Fruit fly (Drosophila melanogaster) whole organism, embryonic: ENCODE results near the gene CG15772.

Experiments used
- C15 ChIP-seq: fragments of 200-800 bp; sonication (Bioruptor generic); IDR thresholded peaks from 3 replicates; pipeline ENCODE4 v1.3.6; 2022; ENCODE audit warnings: missing biosample characterization, missing genetic modification characterization
- CG10321 ChIP-seq: fragments of 200-800 bp; sonication (Bioruptor generic); IDR thresholded peaks from 2 replicates; pipeline ENCODE4 v1.3.6; 2022; ENCODE audit warnings: missing biosample characterization, missing genetic modification characterization
- CG10543 ChIP-seq: fragments of 200-800 bp; sonication (Bioruptor generic); optimal IDR thresholded peaks from 3 replicates; lab custom pipeline; 2017; ENCODE audit warnings: missing biosample characterization, mild to moderate bottlenecking, missing genetic modification characterization, moderate library complexity
- CG13624 ChIP-seq: fragments of 200-800 bp; sonication (Bioruptor generic); optimal IDR thresholded peaks from 2 replicates; lab custom pipeline; 2016; ENCODE audit warnings: missing biosample characterization, missing genetic modification characterization
- CG16779 ChIP-seq: fragments of 200-800 bp; sonication (Bioruptor generic); IDR thresholded peaks from 2 replicates; pipeline ENCODE4 v1.3.6; 2022; ENCODE audit warnings: missing biosample characterization, missing genetic modification characterization
- CG16815 ChIP-seq: fragments of 200-800 bp; sonication (Bioruptor generic); optimal IDR thresholded peaks from 3 replicates; lab custom pipeline; 2017; ENCODE audit warnings: missing biosample characterization, mild to moderate bottlenecking, missing genetic modification characterization
- CG17829 ChIP-seq: fragments of 200-800 bp; optimal IDR thresholded peaks from 2 replicates; lab custom pipeline; 2019; ENCODE audit warnings: missing biosample characterization, mild to moderate bottlenecking, missing genetic modification characterization, moderate library complexity
- CG18011 ChIP-seq: fragments of 200-800 bp; sonication (Bioruptor generic); optimal IDR thresholded peaks from 2 replicates; lab custom pipeline; 2017; ENCODE audit warnings: missing biosample characterization, missing genetic modification characterization, mild to moderate bottlenecking, moderate library complexity, missing genotype
- CG18619 ChIP-seq: fragments of 200-800 bp; sonication (Bioruptor generic); optimal IDR thresholded peaks from 3 replicates; lab custom pipeline; 2017; ENCODE audit warnings: missing biosample characterization, mild to moderate bottlenecking, missing genetic modification characterization
- CG30403 ChIP-seq: fragments of 200-800 bp; sonication (Bioruptor generic); optimal IDR thresholded peaks from 3 replicates; lab custom pipeline; 2016; ENCODE audit warnings: missing biosample characterization, missing genetic modification characterization
- CG32532 ChIP-seq: fragments of 200-800 bp; sonication (Bioruptor generic); IDR thresholded peaks from 2 replicates; pipeline ENCODE4 v1.3.6; 2022; ENCODE audit warnings: missing biosample characterization, missing genetic modification characterization
- CG3281 ChIP-seq: fragments of 200-800 bp; sonication (Bioruptor generic); optimal IDR thresholded peaks from 3 replicates; lab custom pipeline; 2017; ENCODE audit warnings: missing biosample characterization, mild to moderate bottlenecking, missing genetic modification characterization
- CG5245 ChIP-seq: fragments of 200-800 bp; sonication (Bioruptor generic); optimal IDR thresholded peaks from 3 replicates; lab custom pipeline; 2016; ENCODE audit warnings: missing biosample characterization, missing genetic modification characterization
- CG6689 ChIP-seq: fragments of 200-800 bp; sonication (Bioruptor generic); IDR thresholded peaks from 2 replicates; pipeline ENCODE4 v1.3.6; 2022; ENCODE audit warnings: missing biosample characterization, missing genetic modification characterization
- CG7556 ChIP-seq: fragments of 200-800 bp; sonication (Bioruptor generic); optimal IDR thresholded peaks from 2 replicates; lab custom pipeline; 2017; ENCODE audit warnings: missing biosample characterization, mild to moderate bottlenecking, missing genetic modification characterization
- CG9437 ChIP-seq: fragments of 200-800 bp; sonication (Bioruptor generic); optimal IDR thresholded peaks from 2 replicates; lab custom pipeline; 2018; ENCODE audit warnings: missing biosample characterization, mild to moderate bottlenecking, missing genetic modification characterization
- CG9817 ChIP-seq: fragments of 200-800 bp; sonication (Bioruptor generic); optimal IDR thresholded peaks from 2 replicates; lab custom pipeline; 2018; ENCODE audit warnings: missing biosample characterization, mild to moderate bottlenecking, missing genetic modification characterization, moderate library complexity
- CG9932 ChIP-seq: fragments of 200-800 bp; sonication (Bioruptor generic); IDR thresholded peaks from 2 replicates; pipeline ENCODE4 v1.3.6; 2022; ENCODE audit warnings: missing biosample characterization, missing genetic modification characterization
- E2f1 ChIP-seq: fragments of 200-800 bp; sonication (Bioruptor generic); IDR thresholded peaks from 2 replicates; pipeline ENCODE4 v1.3.6; 2022; ENCODE audit warnings: missing biosample characterization, missing genetic modification characterization
- Elba2 ChIP-seq: fragments of 200-800 bp; sonication (Bioruptor generic); optimal IDR thresholded peaks from 3 replicates; lab custom pipeline; 2016; ENCODE audit warnings: missing biosample characterization, missing genetic modification characterization
- Hand ChIP-seq: fragments of 200-800 bp; sonication (Bioruptor generic); optimal IDR thresholded peaks from 2 replicates; lab custom pipeline; 2017; ENCODE audit warnings: mild to moderate bottlenecking, missing biosample characterization, missing genetic modification reagents, missing genetic modification characterization
- Hmr ChIP-seq: fragments of 200-800 bp; sonication (Bioruptor generic); optimal IDR thresholded peaks from 3 replicates; lab custom pipeline; 2017; ENCODE audit warnings: mild to moderate bottlenecking, missing biosample characterization, missing genetic modification reagents, missing genetic modification characterization
- Jarid2 ChIP-seq: fragments of 200-800 bp; sonication (Bioruptor generic); optimal IDR thresholded peaks from 3 replicates; lab custom pipeline; 2017; ENCODE audit warnings: mild to moderate bottlenecking, missing biosample characterization, missing genetic modification reagents, missing genetic modification characterization
- Max ChIP-seq: fragments of 200-800 bp; sonication (Bioruptor generic); optimal IDR thresholded peaks from 2 replicates; lab custom pipeline; 2016; ENCODE audit warnings: missing biosample characterization, mild to moderate bottlenecking, missing genetic modification characterization
- Med ChIP-seq: fragments of 200-800 bp; sonication (Bioruptor generic); peaks from one replicate; lab custom pipeline; 2016; ENCODE audit warnings: missing biosample characterization, missing genetic modification characterization, mild to moderate bottlenecking, inconsistent platforms, moderate library complexity
- Mrtf ChIP-seq: fragments of 200-800 bp; sonication (Bioruptor generic); IDR thresholded peaks from 3 replicates; pipeline ENCODE4 v1.3.6; 2022; ENCODE audit warnings: missing biosample characterization, missing genetic modification characterization
- Rx ChIP-seq: fragments of 200-800 bp; sonication (Bioruptor generic); IDR thresholded peaks from 2 replicates; pipeline ENCODE4 v1.3.6; 2022; ENCODE audit warnings: missing biosample characterization, missing genetic modification characterization
- Scr ChIP-seq: fragments of 200-800 bp; sonication (Bioruptor generic); IDR thresholded peaks from 2 replicates; pipeline ENCODE4 v1.3.6; 2022; ENCODE audit warnings: missing biosample characterization, missing genetic modification characterization; ENCODE audit not compliant: partially characterized antibody
- Taf1 ChIP-seq: fragments of 200-800 bp; sonication (Bioruptor generic); IDR thresholded peaks from 2 replicates; pipeline ENCODE4 v1.3.6; 2022; ENCODE audit warnings: missing biosample characterization, missing genetic modification characterization
- ab ChIP-seq: fragments of 200-800 bp; sonication (Bioruptor generic); optimal IDR thresholded peaks from 2 replicates; lab custom pipeline; 2016; ENCODE audit warnings: missing biosample characterization, missing genetic modification characterization
- al ChIP-seq: fragments of 200-800 bp; sonication (Bioruptor generic); IDR thresholded peaks from 2 replicates; pipeline ENCODE4 v1.3.6; 2022; ENCODE audit warnings: missing biosample characterization, missing genetic modification characterization
- ase ChIP-seq: fragments of 200-800 bp; sonication (Bioruptor generic); IDR thresholded peaks from 3 replicates; pipeline ENCODE4 v1.3.6; 2022; ENCODE audit warnings: missing biosample characterization, missing genetic modification characterization
- bcd ChIP-seq: fragments of 200-800 bp; sonication (Bioruptor generic); optimal IDR thresholded peaks from 2 replicates; lab custom pipeline; 2017; ENCODE audit warnings: missing biosample characterization, mild to moderate bottlenecking, missing genetic modification characterization
- bigmax ChIP-seq: fragments of 200-800 bp; sonication (Bioruptor generic); optimal IDR thresholded peaks from 2 replicates; lab custom pipeline; 2018; ENCODE audit warnings: missing biosample characterization, mild to moderate bottlenecking, missing genetic modification characterization
- dpn ChIP-seq, 2 experiments: fragments of 200-800 bp; sonication (Bioruptor generic); optimal IDR thresholded peaks; 3 replicates each; lab custom pipeline; 2016; ENCODE audit warnings: missing biosample characterization in 2 of 2, missing genetic modification characterization in 2 of 2
- ems ChIP-seq: fragments of 200-800 bp; sonication (Bioruptor generic); optimal IDR thresholded peaks from 3 replicates; lab custom pipeline; 2016; ENCODE audit warnings: missing biosample characterization, missing genetic modification characterization
- ftz-f1 ChIP-seq: fragments of 200-800 bp; sonication (Bioruptor generic); optimal IDR thresholded peaks from 2 replicates; lab custom pipeline; 2016; ENCODE audit warnings: missing biosample characterization, missing genetic modification characterization
- gcm ChIP-seq: fragments of 200-800 bp; sonication (Bioruptor generic); optimal IDR thresholded peaks from 2 replicates; lab custom pipeline; 2019; ENCODE audit warnings: missing biosample characterization, mild to moderate bottlenecking, missing genetic modification characterization, moderate library complexity
- gsb ChIP-seq: fragments of 200-800 bp; sonication (Bioruptor generic); IDR thresholded peaks from 2 replicates; pipeline ENCODE4 v1.3.6; 2022; ENCODE audit warnings: missing biosample characterization, missing genetic modification characterization
- klu ChIP-seq: fragments of 200-800 bp; sonication (Bioruptor generic); IDR thresholded peaks from 2 replicates; pipeline ENCODE4 v1.3.6; 2022; ENCODE audit warnings: missing biosample characterization, missing genetic modification characterization
- lbe ChIP-seq: fragments of 200-800 bp; sonication (Bioruptor generic); optimal IDR thresholded peaks from 2 replicates; lab custom pipeline; 2016; ENCODE audit warnings: missing biosample characterization, mild to moderate bottlenecking, missing genetic modification characterization
- lov ChIP-seq, 2 experiments: fragments of 200-800 bp in 1 of 2; fragments of >200 bp in 1 of 2; sonication (Bioruptor generic) in 1 of 2; IDR thresholded peaks in 1 of 2; optimal IDR thresholded peaks in 1 of 2; 2 replicates in 1 of 2; 3 replicates in 1 of 2; pipeline versions ENCODE4 v1.3.6 to Lab custom; 2017 to 2022; ENCODE audit warnings: missing biosample characterization in 1 of 2, missing genetic modification characterization in 1 of 2
- run ChIP-seq: fragments of 200-800 bp; sonication (Bioruptor generic); optimal IDR thresholded peaks from 3 replicates; lab custom pipeline; 2018; ENCODE audit warnings: missing biosample characterization, mild to moderate bottlenecking, missing genetic modification characterization
- sna ChIP-seq: fragments of 200-800 bp; sonication (Bioruptor generic); IDR thresholded peaks from 2 replicates; pipeline ENCODE4 v1.3.6; 2022; ENCODE audit warnings: missing biosample characterization, missing genetic modification characterization; ENCODE audit not compliant: partially characterized antibody
- sr ChIP-seq: fragments of 200-800 bp; sonication (Bioruptor generic); IDR thresholded peaks from 3 replicates; pipeline ENCODE4 v1.3.6; 2022; ENCODE audit warnings: missing biosample characterization, missing genetic modification characterization
- tap ChIP-seq: fragments of 200-800 bp; optimal IDR thresholded peaks from 3 replicates; lab custom pipeline; 2019; ENCODE audit warnings: missing biosample characterization, mild to moderate bottlenecking, missing genetic modification characterization, moderate library complexity
- vnd ChIP-seq: fragments of 200-800 bp; sonication (Bioruptor generic); IDR thresholded peaks from 3 replicates; pipeline ENCODE4 v1.3.6; 2022; ENCODE audit warnings: missing biosample characterization, missing genetic modification characterization; ENCODE audit not compliant: partially characterized antibody

The CG15772 gene

DNA sequence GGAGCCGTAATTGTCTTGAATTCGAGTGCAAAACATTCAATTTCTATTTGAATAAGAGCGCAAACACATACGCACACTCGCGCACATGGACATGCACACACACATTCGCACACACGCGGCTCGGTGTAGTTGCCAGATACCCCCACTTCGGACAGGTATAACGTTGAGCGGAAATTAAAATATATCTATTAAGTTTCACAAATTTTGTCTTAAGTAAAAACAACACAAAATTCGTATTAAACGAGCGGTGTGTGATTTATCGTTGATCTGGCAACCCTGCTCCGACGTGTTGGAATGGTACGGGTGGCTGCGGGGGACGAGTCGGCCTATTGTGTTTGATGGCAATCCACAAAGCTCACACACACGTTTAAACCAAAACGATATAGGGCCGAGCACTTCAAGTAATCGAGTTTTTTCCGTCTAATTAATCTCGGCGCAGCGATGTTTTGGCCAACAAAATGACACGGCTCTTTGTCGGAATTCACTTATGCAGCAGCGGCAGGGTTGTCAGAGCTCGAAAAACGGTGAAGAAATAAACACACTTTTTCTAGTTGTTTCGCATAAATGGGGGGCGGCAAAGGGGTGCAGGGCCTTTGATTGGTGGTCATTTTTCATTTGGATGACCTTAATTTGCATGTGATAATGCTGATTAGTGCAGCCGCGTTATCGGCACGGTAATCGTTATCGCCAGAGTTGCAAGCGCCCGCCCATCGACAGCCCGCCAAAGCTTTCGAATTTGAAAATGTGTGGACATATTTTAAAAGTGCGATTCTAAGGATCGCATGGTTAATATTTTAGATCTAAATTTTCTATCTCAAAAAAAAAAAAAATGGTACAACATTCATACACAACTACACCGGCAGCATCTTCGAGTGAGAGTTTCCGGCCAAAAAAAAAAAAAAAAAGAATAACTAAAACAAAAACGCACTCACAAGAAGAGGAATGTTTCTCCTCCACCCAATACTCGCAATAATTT, 5.9 kb upstream of the CG15772 start (continued):
- TF ChIP-seq Hmr (GFP tag; lab: Kevin White, UChicago), result peak; percentile 76
- peak; percentile 56; the same call in 1 of the 2 replicates for TF ChIP-seq CG10321 (GFP tag; lab: Robert Waterston, UW)
- TF ChIP-seq C15, result no peak
- peak; percentile 83 for TF ChIP-seq CG9932 (GFP tag; lab: Robert Waterston, UW)
- peak; percentile 74 for TF ChIP-seq Rx
- TF ChIP-seq Max (GFP tag; lab: Kevin White, UChicago), result peak; percentile 45
- peak; percentile 53 for TF ChIP-seq CG13624 (GFP tag; lab: Kevin White, UChicago)
- peak; percentile 22 for TF ChIP-seq ftz-f1
- peak; percentile 55 for TF ChIP-seq Jarid2 (GFP tag; lab: Kevin White, UChicago)
- TF ChIP-seq CG5245, result peak; percentile 20
- peak; percentile 46 for TF ChIP-seq CG16815 (GFP tag; lab: Kevin White, UChicago)
- TF ChIP-seq Hand (GFP tag; lab: Kevin White, UChicago), result peak; percentile 40
- TF ChIP-seq gcm (GFP tag; lab: Kevin White, UChicago), result peak; percentile 59
- TF ChIP-seq Mrtf (GFP tag; lab: Robert Waterston, UW), result peak; percentile 75; the same call in 2 of the 3 replicates
- peak; percentile 65 for TF ChIP-seq gsb (GFP tag; lab: Robert Waterston, UW)
- TF ChIP-seq CG6689 (GFP tag; lab: Robert Waterston, UW), result peak; percentile 71
- TF ChIP-seq lov (optimal IDR thresholded peaks at IDR 0.05; lab: Kevin White, UChicago), result no peak
- TF ChIP-seq lov (GFP tag; IDR thresholded peaks at IDR 0.05; lab: Robert Waterston, UW), result peak; percentile 83; the same call in 2 of the 3 replicates
- peak; percentile 71 for TF ChIP-seq tap (tag; lab: Kevin White, UChicago)
- TF ChIP-seq ems (GFP tag; lab: Kevin White, UChicago), result peak; percentile 42
- peak; percentile 82 for TF ChIP-seq lbe (GFP tag; lab: Kevin White, UChicago)
- peak; percentile 69 for TF ChIP-seq CG17829 (tag; lab: Kevin White, UChicago)
- peak; percentile 65 for TF ChIP-seq klu (GFP tag; lab: Robert Waterston, UW)
- peak; percentile 70; the same call in 2 of the 3 replicates for TF ChIP-seq ase
- TF ChIP-seq bigmax (GFP tag; lab: Kevin White, UChicago), result no peak
- peak; percentile 9 for TF ChIP-seq CG9437
- TF ChIP-seq sr, result peak; percentile 36; the same call in 1 of the 3 replicates
- TF ChIP-seq Elba2 (GFP tag; lab: Kevin White, UChicago), result no peak
- peak; percentile 77 for TF ChIP-seq CG7556 (GFP tag; lab: Kevin White, UChicago)
- peak; percentile 60 for TF ChIP-seq CG30403 (GFP tag; lab: Kevin White, UChicago)
- TF ChIP-seq CG10543 (GFP tag; lab: Kevin White, UChicago), result peak; percentile 79
- TF ChIP-seq ab (GFP tag; lab: Kevin White, UChicago), result peak; percentile 75
- TF ChIP-seq Scr, result 0 out of 2 replicates have a peak, but pooled peaks have one; percentile 6
- peak; percentile 51 to 55 for TF ChIP-seq dpn (GFP tag; optimal IDR thresholded peaks at IDR 0.05; lab: Kevin White, UChicago)
- peak; percentile 35 for TF ChIP-seq CG18011 (GFP tag; lab: Kevin White, UChicago)
- TF ChIP-seq CG16779, result peak; percentile 83
- no peak for TF ChIP-seq vnd (GFP tag; lab: Robert Waterston, UW)
- peak; percentile 85 for TF ChIP-seq CG32532 (GFP tag; lab: Robert Waterston, UW)
- TF ChIP-seq run, result peak; percentile 29
- TF ChIP-seq Taf1 (GFP tag; lab: Robert Waterston, UW), result peak; percentile 58
- peak; percentile 72 for TF ChIP-seq CG18619 (GFP tag; lab: Kevin White, UChicago)
- TF ChIP-seq sna, result no peak
- TF ChIP-seq E2f1 (GFP tag; lab: Robert Waterston, UW), result peak; percentile 74; the same call in 1 of the 2 replicates
- TF ChIP-seq CG3281, result peak; percentile 83
- TF ChIP-seq bcd, result peak; percentile 76
- TF ChIP-seq CG9817 (tag; lab: Kevin White, UChicago), result peak; percentile 80
- peak; percentile 95 for TF ChIP-seq Med
- TF ChIP-seq al (GFP tag; lab: Robert Waterston, UW), result peak; percentile 61
